Worm (Caenorhabditis elegans): ENCODE results near the gene Y46G5A.39.
A peak's percentile ranks its signal among the peaks of the same experiment; 100 is the strongest.

Gene Y46G5A.39

DNA sequence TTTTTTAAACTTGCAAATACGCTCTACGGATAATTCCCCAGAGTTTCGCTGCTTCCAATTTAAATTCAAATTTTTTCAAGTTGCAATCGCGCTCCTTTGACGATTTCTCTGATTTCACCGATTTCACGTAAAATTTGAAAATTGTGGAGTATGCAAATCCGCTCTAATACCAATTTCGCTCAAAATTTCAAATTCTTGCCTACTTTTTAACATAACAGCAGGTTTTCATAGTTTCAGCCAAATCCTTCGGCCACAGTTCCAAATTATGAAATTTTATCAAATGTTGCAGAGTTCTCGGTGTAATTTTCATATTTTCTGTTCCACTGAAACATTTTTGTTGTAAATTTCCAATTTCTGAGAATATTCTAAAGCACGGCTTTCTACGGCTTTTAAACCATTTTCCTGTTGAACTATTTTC is 34.2 kb upstream of the Y46G5A.39 start, which contains the start of gene alkb-7 (continued):
- TF ChIP-seq nfya-2 (GFP tag; IDR thresholded peaks at IDR 0.05) (no peak), mcd-1 (GFP tag; IDR thresholded peaks at IDR 0.05) (peak; percentile 50), nfyb-1 (GFP tag; IDR thresholded peaks at IDR 0.05) (peak; percentile 62; the same call in 1 of the 2 replicates), madf-6 (GFP tag; IDR thresholded peaks at IDR 0.05) (no peak; the same call in 1 of the 2 replicates), egl-18 (GFP tag; IDR thresholded peaks at IDR 0.05) (no peak), lin-54 (GFP tag; optimal IDR thresholded peaks at IDR 0.05) (peak; percentile 40), bed-1 (GFP tag; IDR thresholded peaks at IDR 0.05) (no peak), T07F8.4 (tag; optimal IDR thresholded peaks at IDR 0.05) (no peak), let-526 (GFP tag; IDR thresholded peaks at IDR 0.05) (0 out of 2 replicates have a peak, but pooled peaks have one; percentile 37), Y53G8AR.9 (GFP tag; conservative IDR thresholded peaks at IDR 0.05) (0 out of 2 replicates have a peak, but pooled peaks have one; percentile 11), snpc-4 (GFP tag; optimal IDR thresholded peaks at IDR 0.05) (no peak), snpc-4 (tag; optimal IDR thresholded peaks at IDR 0.05) (no peak), lin-35 (GFP tag; optimal IDR thresholded peaks at IDR 0.05) (no peak), ets-4 (GFP tag; optimal IDR thresholded peaks at IDR 0.05) (no peak), lag-1 (GFP tag; IDR thresholded peaks at IDR 0.05) (no peak), aptf-2 (GFP tag; conservative IDR thresholded peaks at IDR 0.05) (no peak), ztf-28 (GFP tag; IDR thresholded peaks at IDR 0.05) (no peak), hmg-20 (GFP tag; IDR thresholded peaks at IDR 0.05) (no peak), zfh-2 (GFP tag; conservative IDR thresholded peaks at IDR 0.05) (no peak), tbp1 (GFP tag; optimal IDR thresholded peaks at IDR 0.05) (peak; percentile 6), F37B4.10 (GFP tag; IDR thresholded peaks at IDR 0.05) (no peak), F10E7.11 (tag; optimal IDR thresholded peaks at IDR 0.05) (no peak), efl-1 (GFP tag; optimal IDR thresholded peaks at IDR 0.05) (no peak), somi-1 (GFP tag; optimal IDR thresholded peaks at IDR 0.05) (peak; percentile 30), pha-4 (tag; optimal IDR thresholded peaks at IDR 0.05) (no peak), F57C9.4 (tag; optimal IDR thresholded peaks at IDR 0.05) (no peak), him-1 (tag; optimal IDR thresholded peaks at IDR 0.05) (peak; percentile 44), ceh-91 (GFP tag; IDR thresholded peaks at IDR 0.05) (0 out of 2 replicates have a peak, but pooled peaks have one; percentile 34), let-607 (tag; optimal IDR thresholded peaks at IDR 0.05) (no peak)

DNA sequence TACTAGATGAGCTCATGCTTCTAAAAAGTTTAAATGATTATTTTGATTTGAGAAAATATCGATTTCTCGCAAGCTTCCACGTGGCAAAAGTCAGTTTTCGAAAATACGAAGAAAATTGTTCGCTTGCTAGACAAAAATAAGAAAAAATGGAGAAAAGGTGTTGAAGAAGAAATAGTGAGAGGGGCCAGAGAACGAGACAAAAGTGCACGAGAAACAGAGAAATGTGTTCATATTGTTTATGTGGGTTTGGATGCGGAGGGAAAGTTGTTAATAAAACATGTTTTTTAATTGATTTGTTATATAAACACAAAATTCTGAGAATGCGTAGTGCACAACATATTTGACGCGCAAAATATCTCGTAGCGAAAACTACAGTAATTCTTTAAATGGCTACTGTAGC is 31.8 kb upstream of the Y46G5A.39 start, which contains the start of gene Y46G5A.15:
Gene Y46G5A.15 (minus strand): TSS at position 26 of the 400 bp plus-strand sequence.
- TF ChIP-seq hmg-1.2 (GFP tag; IDR thresholded peaks at IDR 0.05) (0 out of 2 replicates have a peak, but pooled peaks have one; percentile 17), snpc-3.4 (tag; optimal IDR thresholded peaks at IDR 0.05) (no peak), tlf-1 (GFP tag; optimal IDR thresholded peaks at IDR 0.05) (no peak)

ce11 chrII:12778374-12778773 is 24.7 kb upstream of the Y46G5A.39 start:
- TF ChIP-seq ceh-91 (GFP tag; IDR thresholded peaks at IDR 0.05): peak; percentile 69
- peak; percentile 94 for TF ChIP-seq zfh-2 (GFP tag; conservative IDR thresholded peaks at IDR 0.05)
- 0 out of 2 replicates have a peak, but pooled peaks have one; percentile 41 for TF ChIP-seq lag-1 (GFP tag; IDR thresholded peaks at IDR 0.05)
- 0 out of 2 replicates have a peak, but pooled peaks have one; percentile 72 for TF ChIP-seq F37B4.10 (GFP tag; IDR thresholded peaks at IDR 0.05)
- TF ChIP-seq lin-40 (tag; optimal IDR thresholded peaks at IDR 0.05): peak; percentile 34
- peak; percentile 80 for TF ChIP-seq attf-6 (GFP tag; IDR thresholded peaks at IDR 0.05)
- TF ChIP-seq ztf-28 (GFP tag; IDR thresholded peaks at IDR 0.05): peak; percentile 87; the same call in 1 of the 2 replicates
- TF ChIP-seq madf-3 (GFP tag; IDR thresholded peaks at IDR 0.05): 0 out of 2 replicates have a peak, but pooled peaks have one; percentile 38
- TF ChIP-seq dox-1 (GFP tag; IDR thresholded peaks at IDR 0.05): peak; percentile 91
- peak; percentile 64 for TF ChIP-seq lsl-1 (GFP tag; optimal IDR thresholded peaks at IDR 0.05)
- TF ChIP-seq Y53G8AR.9 (GFP tag; conservative IDR thresholded peaks at IDR 0.05): peak; percentile 74; the same call in 1 of the 2 replicates
- TF ChIP-seq hmg-1.2 (GFP tag; IDR thresholded peaks at IDR 0.05): peak; percentile 52; the same call in 1 of the 2 replicates
- TF ChIP-seq snpc-1.1 (tag; optimal IDR thresholded peaks at IDR 0.05; ENCODE audit: insufficient read depth): peak; percentile 94
- 0 out of 2 replicates have a peak, but pooled peaks have one; percentile 22 for TF ChIP-seq aptf-2 (GFP tag; conservative IDR thresholded peaks at IDR 0.05)
- TF ChIP-seq C17E4.6 (GFP tag; IDR thresholded peaks at IDR 0.05): peak; percentile 77; the same call in 1 of the 2 replicates
- TF ChIP-seq hmg-20 (GFP tag; IDR thresholded peaks at IDR 0.05): peak; percentile 53; the same call in 1 of the 2 replicates
- TF ChIP-seq Y79H2A.3 (GFP tag; conservative IDR thresholded peaks at IDR 0.05): peak; percentile 50; the same call in 1 of the 2 replicates
- TF ChIP-seq B0336.3 (GFP tag; IDR thresholded peaks at IDR 0.05): 0 out of 2 replicates have a peak, but pooled peaks have one; percentile 23
- 0 out of 2 replicates have a peak, but pooled peaks have one; percentile 32 for TF ChIP-seq B0019.2 (GFP tag; conservative IDR thresholded peaks at IDR 0.05)
- peak; percentile 80 for TF ChIP-seq snpc-3.4 (tag; optimal IDR thresholded peaks at IDR 0.05)
- TF ChIP-seq Y95B8A.8 (GFP tag; IDR thresholded peaks at IDR 0.05): peak; percentile 56; the same call in 1 of the 2 replicates

Data from whole organism, young adult.